Worm (Caenorhabditis elegans) whole organism, L4/young adult: Measurements from ENCODE around the gene hsp-90.

Experiments used
- W03F9.2 ChIP-seq: fragments of 150-350 bp; optimal IDR thresholded peaks from 2 replicates; lab custom pipeline; 2014; ENCODE audit warnings: missing biosample characterization, missing genetic modification characterization
- dao-5 ChIP-seq: sonication (generic microtip); optimal IDR thresholded peaks from 2 replicates; lab custom pipeline; 2016; ENCODE audit warnings: missing genotype, missing genetic modification characterization, moderate library complexity, missing compliant biosample characterization
- him-1 ChIP-seq: sonication (generic microtip); optimal IDR thresholded peaks from 2 replicates; lab custom pipeline; 2016; ENCODE audit warnings: missing genotype, missing genetic modification reagents, missing genetic modification characterization, missing compliant biosample characterization

- TF ChIP-seq W03F9.2 (tag; lab: Kevin White, UChicago), result no peak
- TF ChIP-seq him-1 (tag; lab: Kevin White, UChicago), result no peak
- no peak for TF ChIP-seq dao-5
Observed at ce11 chrV:14686231-14687105, 1.8 kb downstream of the hsp-90 start.
